Worm (Caenorhabditis elegans): Measurements from ENCODE around the gene best-24.

best-24 gene

ce11 chrIII:7891573-7892306, 9.1 kb upstream of the best-24 start, which contains the start of the genes ZK688.5 and fahd-1 (continued):
- TF ChIP-seq ztf-25 (GFP tag; IDR thresholded peaks at IDR 0.05), result no peak

DNA sequence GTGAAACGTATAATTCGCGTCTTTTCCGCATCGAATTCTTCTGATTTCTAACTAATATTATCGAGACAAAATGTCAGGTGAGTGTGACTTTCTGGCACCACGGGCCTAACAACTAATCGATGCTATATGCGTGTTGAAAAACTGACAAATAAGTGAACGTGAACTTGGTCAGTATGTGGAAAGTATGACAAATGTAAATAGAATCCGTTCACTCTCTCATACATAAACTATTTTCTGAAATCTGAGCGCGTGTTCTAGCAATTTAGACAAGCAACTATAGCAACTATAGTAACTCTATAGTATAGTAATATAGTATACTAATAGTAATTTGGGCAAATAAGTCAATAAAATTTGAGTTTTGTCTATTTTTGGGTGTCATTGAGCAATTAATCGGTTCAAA, 8.5 kb upstream of the best-24 start:
- no peak for TF ChIP-seq B0261.1 (tag; optimal IDR thresholded peaks at IDR 0.05)
- no peak for TF ChIP-seq ceh-91 (GFP tag; IDR thresholded peaks at IDR 0.05)
- no peak for TF ChIP-seq F55B11.4 (tag; optimal IDR thresholded peaks at IDR 0.05; ENCODE audit: borderline replicate concordance, insufficient read depth)
- TF ChIP-seq T07F8.4 (tag; optimal IDR thresholded peaks at IDR 0.05), result no peak
- no peak for TF ChIP-seq D2030.7 (GFP tag; IDR thresholded peaks at IDR 0.05)
- no peak for TF ChIP-seq mcd-1 (GFP tag; IDR thresholded peaks at IDR 0.05)
- TF ChIP-seq repo-1 (tag; optimal IDR thresholded peaks at IDR 0.05), result no peak
- no peak for TF ChIP-seq cebp-1 (GFP tag; IDR thresholded peaks at IDR 0.05)
- no peak for TF ChIP-seq cebp-1 (tag; optimal IDR thresholded peaks at IDR 0.05)
- TF ChIP-seq let-607 (tag; optimal IDR thresholded peaks at IDR 0.05), result no peak
- no peak for TF ChIP-seq xnd-1 (tag; optimal IDR thresholded peaks at IDR 0.05)
- no peak for TF ChIP-seq die-1 (tag; optimal IDR thresholded peaks at IDR 0.05)

DNA sequence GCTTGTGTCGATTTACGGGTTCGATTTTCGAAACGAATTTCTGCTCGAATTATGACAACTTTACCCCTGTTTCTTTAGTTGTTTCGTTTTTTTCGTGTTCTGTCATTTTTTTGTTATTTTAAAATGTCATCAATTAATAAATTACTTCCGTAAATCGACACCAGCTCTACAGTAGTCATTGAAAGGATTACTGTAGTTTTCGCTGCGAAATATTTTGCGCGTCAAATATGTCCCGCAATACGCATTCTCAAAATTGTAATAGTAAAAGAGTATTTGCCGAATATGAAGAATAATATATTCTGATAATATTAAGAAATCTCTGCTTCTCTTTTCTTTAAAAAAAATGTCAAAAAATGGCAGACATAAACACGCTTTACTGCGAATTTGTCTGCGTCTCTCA, 7.6 kb upstream of the best-24 start:
- TF ChIP-seq F37B4.10 (GFP tag; IDR thresholded peaks at IDR 0.05) (no peak), D2030.7 (GFP tag; IDR thresholded peaks at IDR 0.05) (no peak), lsl-1 (GFP tag; optimal IDR thresholded peaks at IDR 0.05) (peak; percentile 85), B0336.3 (GFP tag; IDR thresholded peaks at IDR 0.05) (no peak), hmg-1.2 (GFP tag; IDR thresholded peaks at IDR 0.05) (peak; percentile 43; the same call in 1 of the 2 replicates), ceh-91 (GFP tag; IDR thresholded peaks at IDR 0.05) (peak; percentile 55; the same call in 1 of the 2 replicates), F33H1.4 (GFP tag; IDR thresholded peaks at IDR 0.05) (0 out of 2 replicates have a peak, but pooled peaks have one; percentile 14)

DNA sequence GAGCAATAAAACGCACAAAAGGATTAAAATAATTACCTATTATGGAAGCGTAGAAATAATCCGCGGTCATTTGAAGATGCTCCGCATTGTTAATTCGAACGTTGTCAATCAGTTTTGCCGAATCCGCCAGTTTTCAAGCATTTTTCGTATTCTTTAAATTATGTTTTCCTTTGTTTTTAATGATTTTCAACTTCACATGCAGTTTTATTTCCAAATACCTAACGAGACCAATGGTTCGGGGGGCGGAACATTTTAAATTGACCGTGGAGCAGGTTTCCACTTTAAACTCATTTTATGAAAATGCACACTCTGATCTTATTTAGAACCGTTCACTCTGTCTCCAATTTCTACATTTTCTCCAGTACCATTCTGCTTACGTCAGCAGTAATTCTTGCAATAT, 6.1 kb upstream of the best-24 start, which contains the start of gene ZK688.4:
ZK688.4 (plus strand) TSS at position 301 of the 400 bp plus-strand sequence.
- TF ChIP-seq madf-6 (GFP tag; IDR thresholded peaks at IDR 0.05), result no peak
- no peak for TF ChIP-seq lin-40 (tag; optimal IDR thresholded peaks at IDR 0.05)
- no peak for TF ChIP-seq hmg-20 (GFP tag; IDR thresholded peaks at IDR 0.05)
- TF ChIP-seq tbp1 (GFP tag; optimal IDR thresholded peaks at IDR 0.05), result no peak
- no peak for TF ChIP-seq F23B12.7 (tag; optimal IDR thresholded peaks at IDR 0.05; ENCODE audit: insufficient read depth)
- TF ChIP-seq let-607 (tag; optimal IDR thresholded peaks at IDR 0.05), result no peak
- TF ChIP-seq ZK185.1 (tag; optimal IDR thresholded peaks at IDR 0.05; ENCODE audit: poor library complexity, severe bottlenecking), result no peak
- TF ChIP-seq cebp-2 (GFP tag; IDR thresholded peaks at IDR 0.05), result no peak
- TF ChIP-seq Y56A3A.18 (GFP tag; IDR thresholded peaks at IDR 0.05), result no peak
- TF ChIP-seq tlf-1 (GFP tag; optimal IDR thresholded peaks at IDR 0.05), result no peak
- TF ChIP-seq lin-26 (GFP tag; IDR thresholded peaks at IDR 0.05), result no peak
- TF ChIP-seq unc-130 (GFP tag; optimal IDR thresholded peaks at IDR 0.05), result no peak
- TF ChIP-seq ccch-3 (GFP tag; optimal IDR thresholded peaks at IDR 0.05), result no peak
- no peak for TF ChIP-seq F55B11.4 (tag; optimal IDR thresholded peaks at IDR 0.05; ENCODE audit: borderline replicate concordance, insufficient read depth)
- no peak for TF ChIP-seq ceh-27 (GFP tag; optimal IDR thresholded peaks at IDR 0.05)
- no peak for TF ChIP-seq aptf-2 (GFP tag; conservative IDR thresholded peaks at IDR 0.05)
- no peak for TF ChIP-seq aptf-3 (GFP tag; IDR thresholded peaks at IDR 0.05)
- TF ChIP-seq ztf-25 (GFP tag; IDR thresholded peaks at IDR 0.05), result no peak
- no peak for TF ChIP-seq hlh-26 (GFP tag; conservative IDR thresholded peaks at IDR 0.05)

Measured in whole organism, young adult.